Worm (Caenorhabditis elegans): Measurements from ENCODE around the gene cest-5.1.
"Not testable (repeated sequence)": the region's sequence is repeated elsewhere in the genome, so short reads cannot be mapped to it uniquely, and the experiment has no call there.

cest-5.1 gene

ce11 chrIV:6597298-6597697, 34.3 kb downstream of the cest-5.1 start, which contains the start of gene F38A5.6:
TSS of gene F38A5.6 (minus strand) at chrIV:6597398.
- TF ChIP-seq ztf-22 (GFP tag; optimal IDR thresholded peaks at IDR 0.05) (no peak), snpc-1.3 (tag; optimal IDR thresholded peaks at IDR 0.05; ENCODE audit: insufficient read depth) (no peak), mxl-1 (tag; optimal IDR thresholded peaks at IDR 0.05) (no peak), ceh-91 (GFP tag; IDR thresholded peaks at IDR 0.05) (no peak), B0261.1 (tag; optimal IDR thresholded peaks at IDR 0.05) (no peak), F57C9.4 (tag; optimal IDR thresholded peaks at IDR 0.05) (no peak), ama-1 (optimal IDR thresholded peaks at IDR 0.05) (no peak), ama-1 (GFP tag; optimal IDR thresholded peaks at IDR 0.05) (no peak)

- TF ChIP-seq lin-54 (GFP tag; optimal IDR thresholded peaks at IDR 0.05) (no peak), gei-17 (GFP tag; optimal IDR thresholded peaks at IDR 0.05) (no peak), bed-2 (GFP tag; IDR thresholded peaks at IDR 0.05) (no peak), repo-1 (tag; optimal IDR thresholded peaks at IDR 0.05) (no peak), mes-4 (tag; optimal IDR thresholded peaks at IDR 0.05) (no peak), hrde-1 (tag; optimal IDR thresholded peaks at IDR 0.05; ENCODE audit: borderline replicate concordance) (no peak), snpc-1.3 (tag; optimal IDR thresholded peaks at IDR 0.05; ENCODE audit: insufficient read depth) (no peak)
These were observed 35.6 kb downstream of the cest-5.1 start, which contains the start of gene F38A5.22 for ce11 chrIV:6595912-6596311. TSS of gene F38A5.22 (minus strand) at chrIV:6595940.

DNA sequence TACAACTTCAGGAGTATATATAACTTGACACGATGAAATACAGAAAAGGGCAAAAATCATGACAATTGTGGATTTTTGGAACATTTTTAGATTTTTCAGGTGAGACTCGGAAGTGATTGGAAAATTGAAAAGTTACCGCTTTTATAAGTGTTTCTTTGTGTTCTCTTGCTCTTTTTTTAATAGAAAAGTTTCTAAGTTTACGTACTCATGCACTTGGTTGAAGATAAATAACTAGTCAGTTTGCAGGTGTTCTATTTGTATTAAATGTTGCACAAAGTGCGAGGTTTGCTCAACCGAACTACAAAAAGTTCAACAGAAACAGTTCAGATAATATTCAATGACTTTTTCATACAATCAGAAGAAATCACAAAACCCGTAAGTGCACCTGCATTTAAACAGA, 36.7 kb downstream of the cest-5.1 start, which contains the start of gene nspb-3:
Gene nspb-3, minus strand, starts transcription at position 101 of the 400 bp plus-strand sequence.
- not testable (repeated sequence) for TF ChIP-seq F33H1.4 (GFP tag; IDR thresholded peaks at IDR 0.05); athp-1 (tag; optimal IDR thresholded peaks at IDR 0.05); snpc-4 (GFP tag; optimal IDR thresholded peaks at IDR 0.05); snpc-4 (tag; optimal IDR thresholded peaks at IDR 0.05)

DNA sequence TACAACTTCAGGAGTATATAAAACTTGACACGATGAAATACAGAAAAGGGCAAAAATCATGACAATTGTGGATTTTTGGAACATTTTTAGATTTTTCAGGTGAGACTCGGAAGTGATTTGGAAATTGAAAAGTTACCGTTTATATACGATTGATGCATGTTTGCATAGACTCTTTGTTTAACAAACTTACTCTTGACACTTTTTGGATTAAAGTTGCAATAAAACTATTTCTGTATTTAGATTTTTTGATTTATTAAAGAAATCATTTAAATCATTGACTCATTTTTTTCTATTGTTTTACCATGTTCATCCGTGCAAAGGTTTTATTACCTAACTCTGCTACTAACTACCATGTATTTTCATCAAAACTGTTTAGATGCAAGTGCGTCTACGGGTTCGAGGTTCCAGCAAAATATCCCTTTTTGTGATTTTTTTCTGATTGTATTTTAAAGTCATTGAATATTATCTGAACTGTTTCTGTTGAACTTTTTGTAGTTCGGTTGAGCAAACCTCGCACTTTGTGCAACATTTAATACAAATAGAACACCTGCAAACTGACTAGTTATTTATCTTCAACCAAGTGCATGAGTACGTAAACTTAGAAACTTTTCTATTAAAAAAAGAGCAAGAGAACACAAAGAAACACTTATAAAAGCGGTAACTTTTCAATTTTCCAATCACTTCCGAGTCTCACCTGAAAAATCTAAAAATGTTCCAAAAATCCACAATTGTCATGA, 40.4 kb downstream of the cest-5.1 start, which contains the start of the genes nspb-1 and nspb-2:
Gene nspb-1, minus strand, starts transcription at position 101 of the 737 bp plus-strand sequence.
Gene nspb-2, plus strand, starts transcription at position 687 of the 737 bp plus-strand sequence.
- TF ChIP-seq lin-35 (GFP tag; optimal IDR thresholded peaks at IDR 0.05); lsy-27 (tag; optimal IDR thresholded peaks at IDR 0.05; ENCODE audit: borderline replicate concordance, insufficient read depth); ceh-91 (GFP tag; IDR thresholded peaks at IDR 0.05): not testable (repeated sequence)

DNA sequence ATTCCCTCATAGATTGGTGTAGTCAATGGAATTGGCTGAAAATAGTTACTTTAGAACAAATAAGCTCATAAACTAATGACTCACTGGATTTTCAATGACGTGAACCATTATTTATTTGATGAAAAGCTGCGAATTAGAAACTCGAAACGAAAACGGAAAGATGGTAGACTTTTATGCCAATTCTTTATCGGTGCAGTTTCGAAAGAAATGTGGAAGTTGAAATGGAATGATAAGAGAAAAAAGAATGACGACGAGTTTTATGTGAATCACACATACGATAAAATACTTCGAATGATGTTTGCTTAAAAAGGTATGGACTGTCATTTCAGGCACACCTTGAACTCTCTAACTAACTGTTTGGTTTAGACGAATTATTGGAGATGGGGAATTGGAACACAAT, 41.5 kb downstream of the cest-5.1 start, which contains the start of the genes lec-11 and irld-7:
Gene lec-11, minus strand, starts transcription at position 126 of the 400 bp plus-strand sequence.
Gene irld-7, plus strand, starts transcription at position 332 of the 400 bp plus-strand sequence.
- TF ChIP-seq T26A5.8 (tag; optimal IDR thresholded peaks at IDR 0.05) (no peak), F52B5.7 (tag; optimal IDR thresholded peaks at IDR 0.05) (no peak), nhr-80 (tag; optimal IDR thresholded peaks at IDR 0.05) (peak; percentile 69), sea-2 (GFP tag; IDR thresholded peaks at IDR 0.05) (no peak), Y95B8A.8 (GFP tag; IDR thresholded peaks at IDR 0.05) (no peak)

DNA sequence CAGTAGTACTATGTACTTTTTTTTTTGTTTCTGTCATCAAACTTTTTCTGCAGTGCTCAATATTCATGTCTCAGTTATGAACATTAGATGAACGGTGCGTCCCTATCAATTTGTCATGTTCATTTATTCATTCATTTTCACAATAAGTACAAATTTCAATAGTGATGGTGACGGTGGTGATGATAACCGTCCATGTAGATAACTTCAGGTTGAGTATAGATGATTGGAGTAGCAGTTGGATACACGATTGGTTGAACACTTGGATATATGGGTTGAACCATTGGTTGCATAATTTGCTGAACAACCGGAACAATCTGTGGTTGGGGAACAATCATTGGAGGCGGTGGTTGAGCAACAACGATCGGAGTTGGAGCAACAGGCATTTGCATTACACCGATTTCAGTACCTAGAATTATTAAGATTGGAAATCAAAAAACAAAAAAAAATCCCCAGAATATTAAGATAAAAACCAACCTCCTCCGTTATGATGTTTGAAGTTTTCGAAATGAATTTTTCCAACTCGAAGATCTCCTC, 43.4 kb downstream of the cest-5.1 start:
- TF ChIP-seq hrde-1 (tag; optimal IDR thresholded peaks at IDR 0.05; ENCODE audit: borderline replicate concordance) (peak; percentile 65), B0336.3 (GFP tag; IDR thresholded peaks at IDR 0.05) (peak; percentile 51; the same call in 1 of the 2 replicates), hmg-1.2 (GFP tag; IDR thresholded peaks at IDR 0.05) (0 out of 2 replicates have a peak, but pooled peaks have one; percentile 7), madf-6 (GFP tag; IDR thresholded peaks at IDR 0.05) (0 out of 2 replicates have a peak, but pooled peaks have one; percentile 32), lin-35 (GFP tag; optimal IDR thresholded peaks at IDR 0.05) (peak in 1 of 3 experiments; percentile 21), lin-26 (GFP tag; IDR thresholded peaks at IDR 0.05) (0 out of 2 replicates have a peak, but pooled peaks have one; percentile 51), ceh-79 (tag; optimal IDR thresholded peaks at IDR 0.05) (no peak), snpc-4 (GFP tag; optimal IDR thresholded peaks at IDR 0.05) (no peak), snpc-4 (tag; optimal IDR thresholded peaks at IDR 0.05) (peak in 1 of 4 experiments; percentile 61), aptf-2 (GFP tag; conservative IDR thresholded peaks at IDR 0.05) (no peak), dpff-1 (tag; optimal IDR thresholded peaks at IDR 0.05) (peak; percentile 14), T26A5.8 (tag; optimal IDR thresholded peaks at IDR 0.05) (no peak), attf-3 (GFP tag; conservative IDR thresholded peaks at IDR 0.05) (no peak), madf-3 (GFP tag; IDR thresholded peaks at IDR 0.05) (0 out of 2 replicates have a peak, but pooled peaks have one; percentile 45)
